Fruit fly (Drosophila melanogaster): ENCODE data around the gene t.

- no peak for TF ChIP-seq usp (GFP tag; optimal IDR thresholded peaks at IDR 0.05)
- no peak for TF ChIP-seq Hr83 (GFP tag; optimal IDR thresholded peaks at IDR 0.05; ENCODE audit: poor library complexity, severe bottlenecking)
- no peak for TF ChIP-seq h (GFP tag; optimal IDR thresholded peaks at IDR 0.05)
- no peak for TF ChIP-seq CG9705 (GFP tag; optimal IDR thresholded peaks at IDR 0.05)
- no peak for TF ChIP-seq fru (GFP tag; optimal IDR thresholded peaks at IDR 0.05)
- TF ChIP-seq psq (GFP tag; optimal IDR thresholded peaks at IDR 0.05) = no peak
- TF ChIP-seq Hr78 (GFP tag; optimal IDR thresholded peaks at IDR 0.05) = no peak
- TF ChIP-seq sage (GFP tag; optimal IDR thresholded peaks at IDR 0.05) = no peak
- no peak for TF ChIP-seq pan (optimal IDR thresholded peaks at IDR 0.05)
- TF ChIP-seq ey (GFP tag; optimal IDR thresholded peaks at IDR 0.05) = no peak
- no peak for TF ChIP-seq dsf (GFP tag; optimal IDR thresholded peaks at IDR 0.05; ENCODE audit: borderline replicate concordance)
Observed at dm6 chrX:9187429-9187828, 35.6 kb downstream of the t start.
